Fruit fly (Drosophila melanogaster) whole organism, adult: ENCODE results near the gene cry.

Experiments used
- CG11617 ChIP-seq: fragments of 200-800 bp; sonication (Bioruptor generic); optimal IDR thresholded peaks from 2 replicates; lab custom pipeline; 2017; ENCODE audit warnings: mild to moderate bottlenecking, missing biosample characterization, missing genetic modification reagents, missing genetic modification characterization
- CG12768 ChIP-seq: fragments of 200-800 bp; sonication (Bioruptor generic); optimal IDR thresholded peaks from 2 replicates; lab custom pipeline; 2017; ENCODE audit warnings: missing biosample characterization, missing genetic modification characterization, mild to moderate bottlenecking, moderate library complexity, missing genetic modification reagents
- CG14711 ChIP-seq: fragments of 200-800 bp; sonication (Bioruptor generic); optimal IDR thresholded peaks from 2 replicates; lab custom pipeline; 2018; ENCODE audit warnings: missing biosample characterization, mild to moderate bottlenecking, missing genetic modification characterization, moderate library complexity
- CG33017 ChIP-seq: fragments of 200-800 bp; sonication (Bioruptor generic); optimal IDR thresholded peaks from 2 replicates; lab custom pipeline; 2018; ENCODE audit warnings: missing biosample characterization, mild to moderate bottlenecking, missing genetic modification characterization, moderate library complexity
- CG5204 ChIP-seq: fragments of 200-800 bp; sonication (Bioruptor generic); optimal IDR thresholded peaks from 2 replicates; lab custom pipeline; 2016; ENCODE audit warnings: missing biosample characterization, missing genetic modification characterization
- CG7045 ChIP-seq: fragments of 200-800 bp; sonication (Bioruptor generic); optimal IDR thresholded peaks from 2 replicates; lab custom pipeline; 2017; ENCODE audit warnings: missing biosample characterization, mild to moderate bottlenecking, missing genetic modification characterization
- cnc ChIP-seq, 2 experiments: fragments of >200 bp; optimal IDR thresholded peaks; 2 replicates each; lab custom pipeline; 2017
- toe ChIP-seq: fragments of 200-800 bp; sonication (Bioruptor generic); optimal IDR thresholded peaks from 2 replicates; lab custom pipeline; 2016; ENCODE audit warnings: missing biosample characterization, missing genetic modification characterization

- no peak for TF ChIP-seq cnc (optimal IDR thresholded peaks at IDR 0.05; lab: Kevin White, UChicago)
- TF ChIP-seq CG14711 (tag; lab: Kevin White, UChicago), result no peak
- TF ChIP-seq CG5204 (GFP tag; lab: Kevin White, UChicago), result no peak
- TF ChIP-seq CG33017, result no peak
- TF ChIP-seq CG12768 (GFP tag; lab: Kevin White, UChicago), result no peak
- no peak for TF ChIP-seq CG7045 (GFP tag; lab: Kevin White, UChicago)
- TF ChIP-seq CG11617 (GFP tag; lab: Kevin White, UChicago), result no peak
- no peak for TF ChIP-seq toe (GFP tag; lab: Kevin White, UChicago)
Observed at dm6 chr3R:19238934-19239333, 27.0 kb downstream of the cry start.
